Worm (Caenorhabditis elegans): ENCODE results near the gene ubl-1.

ubl-1 gene

ce11 chrIII:3100593-3101270 lies 32.6 kb downstream of the ubl-1 start:
- peak in 1 of 2 experiments; percentile 58 for TF ChIP-seq unc-62 (GFP tag; optimal IDR thresholded peaks at IDR 0.05 in 1 of 2)
- TF ChIP-seq unc-62 (tag; optimal IDR thresholded peaks at IDR 0.05) = no peak
- TF ChIP-seq aha-1 (tag) = peak; percentile 13
- no peak for TF ChIP-seq zip-11 (GFP tag; IDR thresholded peaks at IDR 0.05)

DNA sequence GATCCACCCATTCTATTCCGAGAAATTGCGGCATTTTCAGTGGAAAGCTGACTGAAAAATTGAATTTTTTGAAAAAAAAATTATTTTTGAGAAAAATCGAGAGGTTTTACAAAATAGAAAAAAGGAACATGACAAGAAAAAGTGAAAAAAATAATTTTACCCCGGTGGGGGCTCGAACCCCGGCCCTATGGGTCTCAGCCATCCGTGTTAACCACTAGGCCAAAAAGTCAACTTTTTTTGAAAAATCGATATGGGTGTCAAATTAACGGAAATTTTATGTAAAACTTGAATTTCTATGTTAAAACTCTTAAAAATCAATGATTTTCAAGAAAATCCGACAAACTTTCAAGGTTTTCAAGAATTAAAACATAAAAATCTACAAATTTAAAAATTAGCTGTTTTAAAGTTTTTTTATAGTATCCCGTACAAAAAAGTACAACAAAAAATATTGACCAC lies 35.8 kb downstream of the ubl-1 start, which contains the start of gene Y53G8B.2:
Gene Y53G8B.2 (minus strand): TSS at position 51 of the 456 bp plus-strand sequence.
- TF ChIP-seq aha-1 (tag) (peak; percentile 66), fos-1 (tag; optimal IDR thresholded peaks at IDR 0.05) (no peak)

DNA sequence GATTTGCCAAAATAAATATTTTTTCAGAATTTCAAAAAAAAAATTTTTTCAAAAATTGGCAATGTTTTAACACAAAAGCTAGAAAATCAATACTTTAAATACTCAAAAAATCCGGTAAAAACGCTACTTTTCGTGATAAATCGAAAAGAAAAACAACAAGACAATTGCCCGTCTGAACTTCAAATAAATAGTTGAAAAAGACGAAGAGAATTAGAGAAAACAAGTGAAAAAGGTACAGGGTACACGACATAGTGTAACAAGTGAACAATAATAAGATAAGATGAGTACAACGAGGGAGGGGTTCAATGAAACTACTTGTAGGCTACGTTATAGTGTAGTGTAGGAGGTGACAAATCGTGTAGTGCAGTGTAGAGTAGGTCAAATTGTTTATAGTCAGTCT lies 36.4 kb downstream of the ubl-1 start:
- TF ChIP-seq daf-19 (GFP tag; conservative IDR thresholded peaks at IDR 0.05) (no peak), Y48G9A.11 (GFP tag; IDR thresholded peaks at IDR 0.05) (no peak), nhr-76 (tag; optimal IDR thresholded peaks at IDR 0.05) (no peak), ces-1 (GFP tag; optimal IDR thresholded peaks at IDR 0.05) (no peak), ZK337.2 (GFP tag; IDR thresholded peaks at IDR 0.05) (no peak), fos-1 (tag; optimal IDR thresholded peaks at IDR 0.05) (no peak), dmd-9 (GFP tag; IDR thresholded peaks at IDR 0.05) (no peak), nhr-77 (tag; optimal IDR thresholded peaks at IDR 0.05) (peak; percentile 14), lir-3 (tag; optimal IDR thresholded peaks at IDR 0.05) (no peak), ctbp-1 (GFP tag; IDR thresholded peaks at IDR 0.05) (no peak), ceh-32 (tag; optimal IDR thresholded peaks at IDR 0.05; ENCODE audit: poor library complexity) (no peak), ceh-28 (tag; optimal IDR thresholded peaks at IDR 0.05) (no peak), unc-39 (tag; optimal IDR thresholded peaks at IDR 0.05) (no peak), lin-13 (GFP tag; optimal IDR thresholded peaks at IDR 0.05) (peak; percentile 23), Y5F2A.4 (GFP tag; optimal IDR thresholded peaks at IDR 0.05) (no peak), F37D6.2 (tag; optimal IDR thresholded peaks at IDR 0.05) (no peak), F44E2.7 (GFP tag; IDR thresholded peaks at IDR 0.05) (no peak), pqm-1 (tag; optimal IDR thresholded peaks at IDR 0.05) (no peak), daf-16 (GFP tag; optimal IDR thresholded peaks at IDR 0.05) (no peak), daf-16 (tag; optimal IDR thresholded peaks at IDR 0.05) (peak; percentile 57), lsy-2 (tag; optimal IDR thresholded peaks at IDR 0.05) (peak in 1 of 2 experiments; percentile 3), mdl-1 (tag; optimal IDR thresholded peaks at IDR 0.05) (no peak), nhr-41 (GFP tag; IDR thresholded peaks at IDR 0.05) (no peak), ceh-82 (tag; optimal IDR thresholded peaks at IDR 0.05) (no peak), nhr-111 (GFP tag; optimal IDR thresholded peaks at IDR 0.05) (no peak), snpc-4 (tag; optimal IDR thresholded peaks at IDR 0.05) (no peak), fkh-10 (GFP tag; optimal IDR thresholded peaks at IDR 0.05) (no peak), nhr-237 (tag; optimal IDR thresholded peaks at IDR 0.05) (no peak), spr-1 (tag; optimal IDR thresholded peaks at IDR 0.05) (no peak), rbr-2 (tag; optimal IDR thresholded peaks at IDR 0.05) (no peak), zag-1 (tag; optimal IDR thresholded peaks at IDR 0.05) (no peak), sdz-12 (GFP tag; optimal IDR thresholded peaks at IDR 0.05) (no peak), dpl-1 (GFP tag; optimal IDR thresholded peaks at IDR 0.05) (no peak), nhr-28 (tag; optimal IDR thresholded peaks at IDR 0.05) (peak; percentile 92), ztf-7 (tag; optimal IDR thresholded peaks at IDR 0.05) (no peak), tag-97 (GFP tag; IDR thresholded peaks at IDR 0.05) (no peak), duxl-1 (tag; optimal IDR thresholded peaks at IDR 0.05; ENCODE audit: poor library complexity) (no peak), cey-2 (tag; optimal IDR thresholded peaks at IDR 0.05; ENCODE audit: borderline replicate concordance, insufficient read depth) (peak; percentile 50), madf-5 (GFP tag; IDR thresholded peaks at IDR 0.05) (no peak), nhr-6 (tag; optimal IDR thresholded peaks at IDR 0.05) (no peak), mes-2 (tag; optimal IDR thresholded peaks at IDR 0.05; ENCODE audit: poor library complexity, severe bottlenecking) (no peak), nhr-10 (tag; optimal IDR thresholded peaks at IDR 0.05) (no peak), jun-1 (tag; optimal IDR thresholded peaks at IDR 0.05) (no peak), hif-1 (tag; optimal IDR thresholded peaks at IDR 0.05) (peak in 1 of 2 experiments; percentile 74)

Data from whole organism, L4 larva.